Worm (Caenorhabditis elegans) whole organism, young adult: ENCODE data around the gene Y97E10AL.1.
A peak's percentile ranks its signal among the peaks of the same experiment; 100 is the strongest.

ENCODE experiments used
- Y56A3A.18 ChIP-seq: fragments of 200-800 bp; sonication (Bioruptor generic); IDR thresholded peaks from 2 replicates; pipeline ENCODE4 v1.3.6; 2022; ENCODE audit warnings: missing genetic modification reagents, missing genetic modification characterization, missing compliant biosample characterization
- ama-1 ChIP-seq, 3 experiments: fragments of 150-350 bp in 1 of 3; sonication (generic microtip) in 2 of 3; optimal IDR thresholded peaks; 2 replicates each; lab custom pipeline; 2014 to 2018; ENCODE audit warnings: missing biosample characterization in 2 of 3, missing genetic modification characterization in 2 of 3, missing genetic modification reagents in 2 of 3
- aptf-2 ChIP-seq: fragments of 200-800 bp; sonication (Bioruptor generic); conservative IDR thresholded peaks from 2 replicates; pipeline ENCODE4 v1.3.6; 2022; ENCODE audit warnings: missing genetic modification reagents, missing genetic modification characterization, missing compliant biosample characterization
- attf-6 ChIP-seq: fragments of 200-800 bp; sonication (Bioruptor generic); IDR thresholded peaks from 2 replicates; pipeline ENCODE4 v1.3.6; 2022; ENCODE audit warnings: missing genetic modification reagents, missing genetic modification characterization, missing compliant biosample characterization
- cebp-1 ChIP-seq, 2 experiments: fragments of 200-800 bp in 1 of 2; sonication (Bioruptor generic) in 1 of 2; sonication (generic microtip) in 1 of 2; IDR thresholded peaks in 1 of 2; optimal IDR thresholded peaks in 1 of 2; 2 replicates each; pipeline versions ENCODE4 v1.3.6 to Lab custom; 2017 to 2022; ENCODE audit warnings: missing compliant biosample characterization in 2 of 2, missing genetic modification characterization in 2 of 2, mild to moderate bottlenecking in 1 of 2, missing genetic modification reagents in 1 of 2, moderate library complexity in 1 of 2
- ceh-40 ChIP-seq: fragments of 200-800 bp; sonication (Bioruptor generic); IDR thresholded peaks from 2 replicates; pipeline ENCODE4 v1.3.6; 2022; ENCODE audit warnings: missing genetic modification characterization, missing compliant biosample characterization
- dox-1 ChIP-seq: fragments of 200-800 bp; sonication (Bioruptor generic); IDR thresholded peaks from 2 replicates; pipeline ENCODE4 v1.3.6; 2022; ENCODE audit warnings: missing genetic modification reagents, missing genetic modification characterization, missing compliant biosample characterization
- hmg-1.2 ChIP-seq: fragments of 200-800 bp; sonication (Bioruptor generic); IDR thresholded peaks from 2 replicates; pipeline ENCODE4 v1.3.6; 2022; ENCODE audit warnings: missing genetic modification reagents, missing genetic modification characterization, missing compliant biosample characterization
- hsf-1 ChIP-seq: fragments of 200-800 bp; sonication (Bioruptor generic); IDR thresholded peaks from 2 replicates; pipeline ENCODE4 v1.3.6; 2022; ENCODE audit warnings: missing genetic modification reagents, missing genetic modification characterization, missing compliant biosample characterization
- lin-26 ChIP-seq: fragments of 200-800 bp; sonication (Bioruptor generic); IDR thresholded peaks from 2 replicates; pipeline ENCODE4 v1.3.6; 2022; ENCODE audit warnings: missing genetic modification reagents, missing genetic modification characterization, missing compliant biosample characterization
- lin-40 ChIP-seq: sonication (generic microtip); optimal IDR thresholded peaks from 2 replicates; lab custom pipeline; 2016; ENCODE audit warnings: missing genetic modification characterization, mild to moderate bottlenecking, missing compliant biosample characterization, missing genotype, missing genetic modification reagents
- lin-54 ChIP-seq: fragments of 200-800 bp; sonication (Bioruptor generic); optimal IDR thresholded peaks from 2 replicates; lab custom pipeline; 2018; ENCODE audit warnings: mild to moderate bottlenecking, missing genetic modification characterization, missing compliant biosample characterization
- lsl-1 ChIP-seq: fragments of 200-800 bp; sonication (Bioruptor generic); optimal IDR thresholded peaks from 2 replicates; lab custom pipeline; 2018; ENCODE audit warnings: mild to moderate bottlenecking, missing genetic modification characterization, moderate library complexity, missing compliant biosample characterization
- madf-6 ChIP-seq: fragments of 200-800 bp; sonication (Bioruptor generic); IDR thresholded peaks from 2 replicates; pipeline ENCODE4 v1.3.6; 2022; ENCODE audit warnings: missing genetic modification reagents, missing genetic modification characterization, missing compliant biosample characterization
- nfyb-1 ChIP-seq: fragments of 200-800 bp; sonication (Bioruptor generic); IDR thresholded peaks from 2 replicates; pipeline ENCODE4 v1.3.6; 2022; ENCODE audit warnings: missing genetic modification reagents, missing genetic modification characterization, missing compliant biosample characterization
- nhr-80 ChIP-seq: sonication (generic microtip); optimal IDR thresholded peaks from 2 replicates; lab custom pipeline; 2016; ENCODE audit warnings: missing genetic modification characterization, missing compliant biosample characterization
- pbrm-1 ChIP-seq: fragments of 200-800 bp; sonication (Bioruptor generic); IDR thresholded peaks from 2 replicates; pipeline ENCODE4 v1.3.6; 2022; ENCODE audit warnings: missing genetic modification reagents, missing genetic modification characterization, missing compliant biosample characterization
- sdz-38 ChIP-seq: sonication (generic microtip); optimal IDR thresholded peaks from 2 replicates; lab custom pipeline; 2016; ENCODE audit warnings: missing genotype, missing genetic modification characterization, missing compliant biosample characterization
- sea-2 ChIP-seq: fragments of 200-800 bp; sonication (Bioruptor generic); IDR thresholded peaks from 2 replicates; pipeline ENCODE4 v1.3.6; 2022; ENCODE audit warnings: missing genetic modification characterization, missing compliant biosample characterization
- snpc-1.1 ChIP-seq: sonication (generic microtip); optimal IDR thresholded peaks from 2 replicates; lab custom pipeline; 2017; ENCODE audit warnings: missing genetic modification characterization, mild to moderate bottlenecking, missing compliant biosample characterization, antibody characterized with exemption, moderate library complexity, missing genotype, missing genetic modification reagents; ENCODE audit not compliant: insufficient read depth
- snpc-4 ChIP-seq, 5 experiments: fragments of 150-350 bp in 1 of 5; sonication (generic microtip) in 4 of 5; optimal IDR thresholded peaks; 2 replicates each; lab custom pipeline; 2014 to 2018; ENCODE audit warnings: missing genetic modification characterization in 5 of 5, missing biosample characterization in 3 of 5, antibody characterized with exemption in 2 of 5, mild to moderate bottlenecking in 2 of 5, missing compliant biosample characterization in 2 of 5, missing genotype in 2 of 5, moderate library complexity in 2 of 5, missing genetic modification reagents in 1 of 5
- unc-62 ChIP-seq: fragments of 150-350 bp; optimal IDR thresholded peaks from 2 replicates; lab custom pipeline; 2014; ENCODE audit warnings: missing biosample characterization, missing genetic modification reagents, missing genetic modification characterization
- xnd-1 ChIP-seq: sonication (generic microtip); optimal IDR thresholded peaks from 2 replicates; lab custom pipeline; 2016; ENCODE audit warnings: missing genotype, missing genetic modification reagents, missing genetic modification characterization, missing compliant biosample characterization
- ztf-26 ChIP-seq: sonication (generic microtip); optimal IDR thresholded peaks from 2 replicates; lab custom pipeline; 2017; ENCODE audit warnings: missing genetic modification characterization, missing compliant biosample characterization

Gene Y97E10AL.1

DNA sequence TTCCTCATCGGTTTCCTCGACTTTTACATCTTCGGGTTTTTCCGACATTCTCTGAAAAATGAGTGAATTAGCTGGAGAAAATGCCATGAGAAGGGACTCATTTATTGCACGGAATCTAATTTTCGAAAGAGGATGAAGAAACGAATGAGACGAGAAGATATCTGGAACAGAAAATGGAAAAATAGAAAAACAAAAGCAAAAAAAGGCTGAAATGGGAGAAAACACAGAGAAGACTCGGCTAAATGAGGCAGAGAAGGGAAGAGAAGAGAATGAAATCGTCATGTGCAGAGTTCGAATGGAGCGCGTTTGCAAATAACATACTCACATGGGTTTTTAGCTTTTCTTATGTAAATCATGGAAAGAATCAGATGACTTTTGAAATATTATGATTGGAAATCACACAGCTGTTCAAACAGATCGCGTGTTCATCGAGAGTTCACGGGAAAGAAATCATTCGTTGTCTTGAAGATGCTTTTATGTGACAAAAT, 28.0 kb downstream of the Y97E10AL.1 start, which contains the start of gene Y97E10AR.6 (continued):
- TF ChIP-seq aptf-2: no peak
- TF ChIP-seq lin-54 (GFP tag; lab: Kevin White, UChicago): no peak
- no peak for TF ChIP-seq sdz-38 (tag; lab: Kevin White, UChicago)

DNA sequence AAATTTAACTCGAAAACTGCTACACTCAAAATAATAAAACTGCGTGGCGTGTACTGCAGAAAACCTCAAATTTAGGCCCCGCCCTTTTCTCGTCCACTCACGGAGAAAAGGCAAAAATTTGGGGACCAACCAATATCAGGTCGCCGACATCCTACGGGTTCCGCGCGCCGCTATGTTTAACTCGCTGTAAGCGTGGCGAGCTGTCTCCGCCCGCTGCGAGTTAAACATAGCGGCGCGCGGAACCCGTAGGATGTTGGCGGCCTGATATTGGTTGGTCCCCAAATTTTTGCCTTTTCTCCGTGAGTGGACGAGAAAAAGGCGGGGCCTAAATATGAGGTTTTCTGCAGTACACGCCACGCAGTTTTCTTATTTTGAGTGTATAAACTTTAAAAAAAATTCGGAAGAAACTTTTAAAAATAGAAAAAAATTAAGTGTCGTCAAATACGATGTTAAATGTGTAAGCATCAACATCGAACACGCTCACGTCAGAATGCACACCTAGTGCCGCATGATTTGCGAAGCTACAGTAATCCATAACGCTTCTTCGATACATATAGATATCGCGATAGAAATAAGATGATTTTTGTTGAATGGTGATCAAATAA, 28.9 kb downstream of the Y97E10AL.1 start:
- TF ChIP-seq attf-6 (GFP tag; lab: Robert Waterston, UW) (peak; percentile 47; the same call in 1 of the 2 replicates), lsl-1 (peak; percentile 35), madf-6 (GFP tag; lab: Robert Waterston, UW) (peak; percentile 8; the same call in 1 of the 2 replicates), pbrm-1 (GFP tag; lab: Robert Waterston, UW) (peak; percentile 63), hmg-1.2 (GFP tag; lab: Robert Waterston, UW) (peak; percentile 82), snpc-4 (GFP tag; optimal IDR thresholded peaks at IDR 0.05; lab: Kevin White, UChicago) (peak; percentile 74), snpc-4 (tag; optimal IDR thresholded peaks at IDR 0.05; lab: Kevin White, UChicago) (peak in 3 of 4 experiments; percentile 90 to 97 (median 95)), snpc-1.1 (tag; lab: Kevin White, UChicago) (peak; percentile 85), hsf-1 (GFP tag; lab: Robert Waterston, UW) (peak; percentile 40; the same call in 1 of the 2 replicates), lin-26 (0 out of 2 replicates have a peak, but pooled peaks have one; percentile 26), xnd-1 (tag; lab: Kevin White, UChicago) (peak; percentile 3)

DNA sequence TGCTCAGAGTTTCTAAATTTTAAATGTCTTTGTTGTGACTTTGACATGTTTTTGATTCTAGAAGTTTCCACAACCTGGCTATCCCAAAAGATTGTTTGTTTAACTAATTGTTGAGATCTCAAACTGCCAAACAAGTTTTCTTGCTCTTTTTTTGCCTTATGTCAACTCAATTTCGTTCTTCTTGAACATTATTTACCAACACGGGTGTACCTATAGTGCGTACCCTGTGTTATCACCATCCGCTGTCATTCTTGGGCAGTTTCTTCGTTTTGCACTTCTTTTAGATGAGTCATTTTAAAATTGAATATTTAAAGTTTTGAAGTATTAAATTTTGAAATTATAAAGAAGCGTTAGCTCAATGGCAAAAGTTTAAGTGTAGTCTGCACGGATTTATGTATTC, 31.0 kb downstream of the Y97E10AL.1 start, which contains the start of gene sptl-2:
TSS of gene sptl-2 (plus strand) at position 280 of the 400 bp plus-strand sequence.
- no peak for TF ChIP-seq ztf-26 (tag; lab: Kevin White, UChicago)
- peak; percentile 31 for TF ChIP-seq nhr-80

DNA sequence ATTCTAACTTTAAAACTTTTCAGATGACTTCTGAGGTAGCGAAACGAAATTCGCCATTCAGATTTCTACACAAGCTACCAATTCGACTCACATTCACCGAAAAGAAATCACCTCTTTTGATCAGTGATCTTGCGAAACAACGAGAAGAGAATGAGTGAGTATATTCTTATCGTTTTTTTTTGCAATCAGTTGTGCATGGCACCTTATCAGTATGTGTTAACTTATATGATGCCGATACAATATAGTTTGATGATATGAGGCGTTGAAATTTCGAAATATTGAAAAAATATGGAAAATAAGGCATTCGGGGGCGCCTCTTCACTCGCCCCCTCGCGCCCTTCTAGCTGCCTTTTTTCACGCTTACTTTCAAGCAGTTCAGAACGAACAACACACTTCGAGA, 32.0 kb downstream of the Y97E10AL.1 start:
- TF ChIP-seq sdz-38 (tag; lab: Kevin White, UChicago) (no peak), nhr-80 (peak; percentile 84), dox-1 (GFP tag; lab: Robert Waterston, UW) (0 out of 2 replicates have a peak, but pooled peaks have one; percentile 19), cebp-1 (GFP tag; IDR thresholded peaks at IDR 0.05; lab: Robert Waterston, UW) (peak; percentile 56; the same call in 1 of the 2 replicates), cebp-1 (tag; optimal IDR thresholded peaks at IDR 0.05; lab: Kevin White, UChicago) (peak; percentile 72)

DNA sequence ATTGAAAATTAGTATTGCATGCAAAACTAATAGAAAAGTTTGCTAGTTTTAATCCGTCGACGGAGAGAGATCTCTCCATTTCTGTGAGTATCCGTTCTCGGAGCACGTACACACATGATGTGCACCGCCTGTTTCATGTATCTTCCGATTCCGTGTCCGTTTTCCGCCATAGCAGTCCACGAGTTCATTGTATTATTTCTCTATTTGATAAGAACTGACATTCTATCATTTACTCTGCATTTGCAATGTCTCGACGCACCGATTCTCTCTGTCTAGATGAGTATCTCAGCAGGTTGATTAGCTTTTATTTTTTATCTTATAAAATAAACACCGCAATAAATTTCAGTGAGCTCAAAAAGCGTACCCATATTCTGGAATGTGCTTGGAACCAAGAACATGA, 33.0 kb downstream of the Y97E10AL.1 start:
- TF ChIP-seq ceh-40 (GFP tag; lab: Robert Waterston, UW): no peak
- peak; percentile 57 for TF ChIP-seq nhr-80
- TF ChIP-seq, all 124 proteins: peak for 1

DNA sequence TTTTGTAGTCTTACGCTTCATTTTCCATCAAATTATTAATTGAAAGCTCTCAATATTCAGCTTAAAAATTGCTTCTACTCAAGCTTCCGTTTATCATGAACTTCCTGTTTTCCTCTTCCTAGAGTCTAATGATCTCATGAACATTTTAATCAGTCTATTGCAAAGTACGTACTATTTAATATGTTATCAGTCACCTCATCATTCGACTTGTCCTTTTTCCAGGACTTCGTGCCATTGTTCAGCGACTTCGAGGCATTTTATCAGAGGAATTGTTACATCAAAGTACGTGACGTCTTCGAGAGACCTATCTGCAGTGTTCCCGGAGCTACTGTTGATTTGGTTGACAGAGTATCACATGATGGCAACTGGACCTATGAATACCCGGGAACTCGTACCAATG, 33.8 kb downstream of the Y97E10AL.1 start:
- TF ChIP-seq nfyb-1 (GFP tag; lab: Robert Waterston, UW) (no peak), sea-2 (no peak), nhr-80 (peak; percentile 60), Y56A3A.18 (GFP tag; lab: Robert Waterston, UW) (no peak), unc-62 (GFP tag; lab: Kevin White, UChicago) (no peak), aptf-2 (no peak), lin-40 (tag; lab: Kevin White, UChicago) (no peak)

DNA sequence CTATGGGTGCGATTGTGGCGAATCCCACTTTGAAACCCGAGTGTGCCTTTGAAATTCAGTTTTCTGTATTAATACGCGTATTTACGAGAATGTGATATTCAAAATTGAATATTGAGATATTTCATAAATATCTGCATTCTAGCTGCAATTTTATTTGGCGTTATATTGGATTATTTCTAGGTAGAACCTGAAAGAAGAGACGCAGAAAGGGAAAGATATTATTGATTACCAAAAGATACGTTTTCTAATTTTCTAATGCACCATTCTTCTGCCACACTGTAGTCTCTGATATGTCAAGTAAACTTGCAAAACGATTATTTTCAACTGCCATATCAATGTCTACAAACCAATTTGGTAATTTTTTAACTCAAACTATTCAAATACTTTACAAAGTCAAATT, 36.1 kb downstream of the Y97E10AL.1 start, which contains the start of gene ech-3:
TSS of gene ech-3 (plus strand) at position 178 of the 400 bp plus-strand sequence.
- no peak for TF ChIP-seq ama-1 (optimal IDR thresholded peaks at IDR 0.05; lab: Kevin White, UChicago)
- TF ChIP-seq ama-1 (GFP tag; optimal IDR thresholded peaks at IDR 0.05; lab: Kevin White, UChicago): no peak
- TF ChIP-seq hmg-1.2 (GFP tag; lab: Robert Waterston, UW): peak; percentile 30; the same call in 1 of the 2 replicates
